Fruit fly (Drosophila melanogaster): ENCODE measurements around the gene CG32115.

The CG32115 gene

dm6 chr3L:12892485-12893173 is 20.8 kb downstream of the CG32115 start, which contains the start of gene CG14118 (continued):
- TF ChIP-seq sqz (GFP tag; optimal IDR thresholded peaks at IDR 0.05) (no peak), bowl (GFP tag; IDR thresholded peaks at IDR 0.05) (no peak), Hey (tag; optimal IDR thresholded peaks at IDR 0.05) (no peak), rib (GFP tag; IDR thresholded peaks at IDR 0.05) (no peak), B-H1 (GFP tag; IDR thresholded peaks at IDR 0.05) (no peak), lab (GFP tag; optimal IDR thresholded peaks at IDR 0.05) (no peak), tgo (GFP tag; IDR thresholded peaks at IDR 0.05) (no peak; the same call in 2 of the 3 replicates), CG15479 (GFP tag; optimal IDR thresholded peaks at IDR 0.05) (no peak), HLH4C (GFP tag; IDR thresholded peaks at IDR 0.05; ENCODE audit: partially characterized antibody) (no peak), unpg (GFP tag; optimal IDR thresholded peaks at IDR 0.05) (no peak), Atf6 (GFP tag; IDR thresholded peaks at IDR 0.05) (peak; percentile 56), CG32532 (GFP tag; IDR thresholded peaks at IDR 0.05) (no peak), MTF-1 (GFP tag; optimal IDR thresholded peaks at IDR 0.05; ENCODE audit: borderline replicate concordance) (no peak), sens-2 (GFP tag; IDR thresholded peaks at IDR 0.05) (no peak), CG16813 (GFP tag; IDR thresholded peaks at IDR 0.05; ENCODE audit: partially characterized antibody) (no peak), Doc3 (GFP tag; IDR thresholded peaks at IDR 0.05; ENCODE audit: partially characterized antibody) (no peak), fd64A (GFP tag; optimal IDR thresholded peaks at IDR 0.05) (no peak), CG9797 (GFP tag; optimal IDR thresholded peaks at IDR 0.05) (no peak), CG4404 (GFP tag; IDR thresholded peaks at IDR 0.05) (no peak), onecut (GFP tag; IDR thresholded peaks at IDR 0.05) (no peak), CG8281 (tag; optimal IDR thresholded peaks at IDR 0.05) (peak; percentile 10), chif (GFP tag; optimal IDR thresholded peaks at IDR 0.05) (no peak), Optix (GFP tag; IDR thresholded peaks at IDR 0.05) (no peak), bbx (GFP tag; IDR thresholded peaks at IDR 0.05; ENCODE audit: partially characterized antibody) (no peak), CG3407 (GFP tag; optimal IDR thresholded peaks at IDR 0.05) (no peak), CG12769 (tag; optimal IDR thresholded peaks at IDR 0.05) (peak; percentile 68), CG2202 (tag; optimal IDR thresholded peaks at IDR 0.05) (no peak), exex (tag; optimal IDR thresholded peaks at IDR 0.05) (no peak), cg (GFP tag; optimal IDR thresholded peaks at IDR 0.05) (peak; percentile 23), CG8089 (GFP tag; optimal IDR thresholded peaks at IDR 0.05) (no peak), CG13624 (GFP tag; optimal IDR thresholded peaks at IDR 0.05) (no peak), CG9817 (tag; optimal IDR thresholded peaks at IDR 0.05) (peak; percentile 21), pho (GFP tag; optimal IDR thresholded peaks at IDR 0.05) (peak; percentile 26), hth (optimal IDR thresholded peaks at IDR 0.05) (no peak), CG15601 (tag; optimal IDR thresholded peaks at IDR 0.05) (peak; percentile 46), CG14050 (GFP tag; IDR thresholded peaks at IDR 0.05) (no peak), dpn (GFP tag; optimal IDR thresholded peaks at IDR 0.05) (no peak), sima (GFP tag; optimal IDR thresholded peaks at IDR 0.05) (no peak), CG3281 (GFP tag; optimal IDR thresholded peaks at IDR 0.05) (no peak), p53 (GFP tag; optimal IDR thresholded peaks at IDR 0.05) (no peak), crc (GFP tag; optimal IDR thresholded peaks at IDR 0.05) (no peak), HLH3B (GFP tag; IDR thresholded peaks at IDR 0.05) (no peak; the same call in 1 of the 2 replicates), CG8765 (GFP tag; IDR thresholded peaks at IDR 0.05) (no peak), Blimp-1 (GFP tag; optimal IDR thresholded peaks at IDR 0.05) (no peak), CG8388 (GFP tag; optimal IDR thresholded peaks at IDR 0.05) (no peak), tx (GFP tag; optimal IDR thresholded peaks at IDR 0.05) (no peak), Atf3 (GFP tag; optimal IDR thresholded peaks at IDR 0.05) (no peak), wek (GFP tag; optimal IDR thresholded peaks at IDR 0.05) (no peak), CG6854 (GFP tag; optimal IDR thresholded peaks at IDR 0.05) (no peak), CG11247 (GFP tag; IDR thresholded peaks at IDR 0.05) (0 out of 2 replicates have a peak, but pooled peaks have one; percentile 24)
